Worm (Caenorhabditis elegans) whole organism, L3 larva: ENCODE data around the gene Y57A10A.29.

ENCODE experiments used
- ZK546.5 ChIP-seq: sonication (generic microtip); optimal IDR thresholded peaks from 2 replicates; lab custom pipeline; 2017; ENCODE audit warnings: missing biosample characterization, missing genetic modification characterization
- ama-1 ChIP-seq: fragments of 150-350 bp; optimal IDR thresholded peaks from 2 replicates; lab custom pipeline; 2018
- ceh-16 ChIP-seq: sonication (generic microtip); optimal IDR thresholded peaks from 2 replicates; lab custom pipeline; 2017; ENCODE audit warnings: missing biosample characterization, missing genetic modification characterization
- ceh-28 ChIP-seq: fragments of 150-350 bp; optimal IDR thresholded peaks from 2 replicates; lab custom pipeline; 2014; ENCODE audit warnings: missing biosample characterization, missing genetic modification reagents, missing genetic modification characterization
- elt-1 ChIP-seq: fragments of 150-350 bp; optimal IDR thresholded peaks from 2 replicates; lab custom pipeline; 2014; ENCODE audit warnings: missing biosample characterization, missing genetic modification characterization
- elt-2 ChIP-seq: sonication (generic microtip); optimal IDR thresholded peaks from 2 replicates; lab custom pipeline; 2016; ENCODE audit warnings: missing genetic modification reagents, mild to moderate bottlenecking, missing genetic modification characterization, missing compliant biosample characterization
- elt-3 ChIP-seq, 3 experiments: fragments of 150-350 bp in 1 of 3; sonication (generic microtip) in 2 of 3; optimal IDR thresholded peaks; 2 replicates in 2 of 3; 4 replicates in 1 of 3; lab custom pipeline; 2014 to 2017; ENCODE audit warnings: missing biosample characterization in 3 of 3, missing genetic modification characterization in 3 of 3
- eor-1 ChIP-seq, 2 experiments: fragments of 150-350 bp; optimal IDR thresholded peaks; 2 replicates each; lab custom pipeline; 2014 to 2018; ENCODE audit warnings: missing biosample characterization in 2 of 2, missing genetic modification characterization in 2 of 2
- fkh-10 ChIP-seq: sonication (generic microtip); optimal IDR thresholded peaks from 2 replicates; lab custom pipeline; 2017; ENCODE audit warnings: missing biosample characterization, missing genetic modification reagents, missing genetic modification characterization
- fos-1 ChIP-seq: fragments of 150-350 bp; optimal IDR thresholded peaks from 2 replicates; lab custom pipeline; 2014; ENCODE audit warnings: missing biosample characterization, missing genetic modification characterization
- hmg-11 ChIP-seq: sonication (generic microtip); optimal IDR thresholded peaks from 2 replicates; lab custom pipeline; 2016; ENCODE audit warnings: missing genetic modification characterization, missing compliant biosample characterization
- jun-1 ChIP-seq: fragments of 150-350 bp; optimal IDR thresholded peaks from 2 replicates; lab custom pipeline; 2014; ENCODE audit warnings: missing biosample characterization, missing genetic modification reagents, missing genetic modification characterization
- lin-15B ChIP-seq: fragments of 150-350 bp; optimal IDR thresholded peaks from 2 replicates; lab custom pipeline; 2014; ENCODE audit warnings: missing biosample characterization, missing genetic modification characterization
- lin-39 ChIP-seq: fragments of 150-350 bp; optimal IDR thresholded peaks from 2 replicates; lab custom pipeline; 2018; ENCODE audit warnings: missing biosample characterization, missing genetic modification reagents, missing genetic modification characterization
- lsy-12 ChIP-seq: sonication (generic microtip); optimal IDR thresholded peaks from 2 replicates; lab custom pipeline; 2016; ENCODE audit warnings: mild to moderate bottlenecking, missing genetic modification characterization, missing compliant biosample characterization
- mml-1 ChIP-seq: fragments of 150-350 bp; sonication (generic microtip); optimal IDR thresholded peaks from 3 replicates; lab custom pipeline; 2014; ENCODE audit warnings: missing biosample characterization, missing genetic modification characterization
- nfya-1 ChIP-seq: sonication (generic microtip); optimal IDR thresholded peaks from 2 replicates; lab custom pipeline; 2017; ENCODE audit warnings: missing genetic modification characterization, mild to moderate bottlenecking, missing compliant biosample characterization, antibody characterized with exemption, moderate library complexity; ENCODE audit not compliant: insufficient read depth
- nhr-11 ChIP-seq: fragments of 150-350 bp; optimal IDR thresholded peaks from 2 replicates; lab custom pipeline; 2014; ENCODE audit warnings: missing biosample characterization, missing genetic modification characterization
- nhr-12 ChIP-seq: fragments of 150-350 bp; optimal IDR thresholded peaks from 2 replicates; lab custom pipeline; 2014; ENCODE audit warnings: missing biosample characterization, missing genetic modification characterization
- nhr-237 ChIP-seq: fragments of 150-350 bp; optimal IDR thresholded peaks from 2 replicates; lab custom pipeline; 2014; ENCODE audit warnings: missing biosample characterization, missing genetic modification characterization
- nhr-25 ChIP-seq: sonication (generic microtip); optimal IDR thresholded peaks from 2 replicates; lab custom pipeline; 2017; ENCODE audit warnings: missing biosample characterization, missing genetic modification characterization
- nhr-43 ChIP-seq: sonication (generic microtip); optimal IDR thresholded peaks from 2 replicates; lab custom pipeline; 2016; ENCODE audit warnings: mild to moderate bottlenecking, missing genetic modification characterization, missing compliant biosample characterization; ENCODE audit not compliant: poor library complexity, severe bottlenecking
- nhr-67 ChIP-seq: fragments of 150-350 bp; optimal IDR thresholded peaks from 2 replicates; lab custom pipeline; 2014; ENCODE audit warnings: missing biosample characterization, missing genetic modification characterization
- nhr-76 ChIP-seq: fragments of 150-350 bp; sonication (generic microtip); optimal IDR thresholded peaks from 5 replicates; lab custom pipeline; 2014; ENCODE audit warnings: missing biosample characterization, missing genetic modification characterization
- pha-4 ChIP-seq: fragments of 150-350 bp; optimal IDR thresholded peaks from 2 replicates; lab custom pipeline; 2014; ENCODE audit warnings: missing biosample characterization, missing genetic modification reagents, missing genetic modification characterization
- pqm-1 ChIP-seq: fragments of 150-350 bp; optimal IDR thresholded peaks from 2 replicates; lab custom pipeline; 2017; ENCODE audit warnings: missing biosample characterization, missing genetic modification characterization, inconsistent platforms
- sea-2 ChIP-seq: fragments of 150-350 bp; sonication (generic microtip); optimal IDR thresholded peaks from 4 replicates; lab custom pipeline; 2014; ENCODE audit warnings: missing biosample characterization, missing genetic modification reagents, missing genetic modification characterization
- skn-1 ChIP-seq: fragments of 150-350 bp; optimal IDR thresholded peaks from 2 replicates; lab custom pipeline; 2014; ENCODE audit warnings: missing biosample characterization, missing genetic modification characterization
- ztf-11 ChIP-seq: fragments of 150-350 bp; optimal IDR thresholded peaks from 2 replicates; lab custom pipeline; 2014; ENCODE audit warnings: missing biosample characterization, missing genetic modification characterization
- ztf-4 ChIP-seq: fragments of 150-350 bp; optimal IDR thresholded peaks from 2 replicates; lab custom pipeline; 2014; ENCODE audit warnings: missing biosample characterization, missing genetic modification characterization

Y57A10A.29 gene

DNA sequence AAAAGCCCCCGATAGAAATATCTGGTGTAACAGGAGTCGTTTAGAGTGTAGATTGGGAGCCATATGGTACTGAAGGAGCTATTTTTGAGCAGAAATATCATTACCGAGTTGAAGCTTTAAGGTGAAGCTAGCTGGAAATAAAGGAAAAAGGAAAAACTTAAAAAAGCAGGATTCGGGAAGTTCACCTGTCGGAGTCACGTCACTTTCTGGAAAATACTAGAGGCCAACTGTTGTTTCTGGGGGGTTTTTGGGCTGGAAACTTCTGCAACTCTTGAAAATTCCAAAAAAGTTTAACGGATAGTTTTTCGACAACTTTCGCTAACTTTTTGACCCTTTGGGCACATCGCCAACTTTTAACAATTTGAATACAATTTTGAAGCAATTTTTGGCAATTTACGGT, 43.9 kb downstream of the Y57A10A.29 start, which contains the start of gene sre-53:
Gene sre-53, minus strand, starts transcription at position 101 of the 400 bp plus-strand sequence.
- TF ChIP-seq nfya-1 (tag; lab: Kevin White, UChicago) (no peak), pha-4 (tag; lab: Kevin White, UChicago) (no peak), elt-3 (tag; optimal IDR thresholded peaks at IDR 0.05; lab: Kevin White, UChicago) (no peak), pqm-1 (tag; lab: Kevin White, UChicago) (no peak), lin-15B (tag; lab: Kevin White, UChicago) (no peak), nhr-12 (no peak), elt-1 (tag; lab: Kevin White, UChicago) (no peak), fos-1 (tag; lab: Kevin White, UChicago) (no peak), lsy-12 (tag; lab: Kevin White, UChicago) (no peak), sea-2 (GFP tag; lab: Kevin White, UChicago) (no peak), skn-1 (tag; lab: Kevin White, UChicago) (no peak), ceh-16 (tag; lab: Kevin White, UChicago) (no peak), ztf-11 (tag; lab: Kevin White, UChicago) (no peak), nhr-11 (tag; lab: Kevin White, UChicago) (no peak), elt-2 (no peak), hmg-11 (tag; lab: Kevin White, UChicago) (no peak), ceh-28 (no peak), lin-39 (no peak), jun-1 (tag; lab: Kevin White, UChicago) (no peak), nhr-43 (tag; lab: Kevin White, UChicago) (no peak)

ce11 chrII:12324159-12324558, 44.8 kb downstream of the Y57A10A.29 start, which contains the start of gene sre-56:
sre-56 (plus strand) TSS chrII:12324459.
- no peak for TF ChIP-seq nhr-237

ce11 chrII:12328994-12329393, 49.6 kb downstream of the Y57A10A.29 start, which contains the start of gene sre-55:
sre-55 (plus strand) TSS chrII:12329294.
- TF ChIP-seq ama-1 (lab: Kevin White, UChicago): no peak
- no peak for TF ChIP-seq eor-1 (tag; optimal IDR thresholded peaks at IDR 0.05; lab: Kevin White, UChicago)
- TF ChIP-seq lsy-12 (tag; lab: Kevin White, UChicago): no peak
- TF ChIP-seq ztf-4: no peak
- TF ChIP-seq jun-1 (tag; lab: Kevin White, UChicago): no peak
- TF ChIP-seq elt-1 (tag; lab: Kevin White, UChicago): no peak
- no peak for TF ChIP-seq fkh-10
- TF ChIP-seq fos-1 (tag; lab: Kevin White, UChicago): no peak
- TF ChIP-seq nhr-25 (tag; lab: Kevin White, UChicago): no peak
- TF ChIP-seq ZK546.5 (tag; lab: Kevin White, UChicago): no peak
- no peak for TF ChIP-seq nhr-76 (tag; lab: Kevin White, UChicago)
- no peak for TF ChIP-seq ceh-28
- no peak for TF ChIP-seq nhr-67 (tag; lab: Kevin White, UChicago)
- no peak for TF ChIP-seq mml-1
